Worm (Caenorhabditis elegans) whole organism, midembryonic: ENCODE measurements around the gene M163.5.

Experiments
- T22C8.4 ChIP-seq: fragments of 200-800 bp; sonication (Bioruptor generic); IDR thresholded peaks from 2 replicates; pipeline ENCODE4 v1.3.6; 2022; ENCODE audit warnings: missing genetic modification characterization, missing compliant biosample characterization
- flt-1 ChIP-seq: fragments of 200-800 bp; sonication (Bioruptor generic); IDR thresholded peaks from 2 replicates; pipeline ENCODE4 v1.3.6; 2022; ENCODE audit warnings: missing genetic modification characterization, missing compliant biosample characterization
- klf-2 ChIP-seq: fragments of 200-800 bp; sonication (Bioruptor generic); conservative IDR thresholded peaks from 2 replicates; pipeline ENCODE4 v1.3.6; 2022; ENCODE audit warnings: missing genetic modification reagents, missing genetic modification characterization, missing compliant biosample characterization
- med-1 ChIP-seq: sonication (generic microtip); optimal IDR thresholded peaks from 2 replicates; lab custom pipeline; 2017; ENCODE audit warnings: missing genetic modification characterization, mild to moderate bottlenecking, missing compliant biosample characterization, antibody characterized with exemption, missing genetic modification reagents; ENCODE audit not compliant: insufficient read depth
- tab-1 ChIP-seq: fragments of 200-800 bp; sonication (Bioruptor generic); IDR thresholded peaks from 2 replicates; pipeline ENCODE4 v1.3.6; 2022; ENCODE audit warnings: missing genetic modification characterization, missing compliant biosample characterization
- ztf-29 ChIP-seq: fragments of 200-800 bp; sonication (Bioruptor generic); IDR thresholded peaks from 2 replicates; pipeline ENCODE4 v1.3.6; 2022; ENCODE audit warnings: missing genetic modification reagents, missing genetic modification characterization, missing compliant biosample characterization

DNA sequence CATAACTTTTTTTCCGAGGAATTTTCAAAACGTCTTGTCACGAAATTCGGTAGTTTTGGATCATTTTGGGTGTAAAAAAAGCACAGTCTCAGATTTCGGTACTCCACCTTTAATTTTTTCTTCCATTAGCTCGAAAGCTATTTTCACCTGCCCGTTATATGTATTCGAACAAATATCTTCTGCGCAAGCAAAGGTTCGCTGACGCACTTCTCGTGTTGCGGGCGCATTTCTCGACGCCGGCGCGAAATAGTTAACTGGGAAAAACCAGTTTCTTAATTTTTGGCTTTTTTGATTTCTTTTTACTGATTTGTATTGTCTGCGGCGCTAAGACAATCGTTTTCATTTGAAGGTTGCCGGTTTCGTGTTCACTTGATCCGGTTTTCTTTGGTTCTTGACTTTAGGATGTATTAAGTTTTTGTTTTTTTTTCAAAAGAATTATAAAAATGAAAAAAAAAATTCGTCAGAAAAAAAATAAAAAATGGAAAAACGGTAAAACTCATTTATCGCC lies 38.1 kb upstream of the M163.5 start:
- TF ChIP-seq T22C8.4 (GFP tag; lab: Robert Waterston, UW) (no peak), flt-1 (GFP tag; lab: Robert Waterston, UW) (no peak), ztf-29 (GFP tag; lab: Robert Waterston, UW) (no peak), tab-1 (no peak), klf-2 (no peak), med-1 (GFP tag; lab: Kevin White, UChicago) (no peak)
